Worm (Caenorhabditis elegans) whole organism, early embryonic: ENCODE data around the gene T25D1.2.

Experiments
- B0310.2 ChIP-seq: sonication (generic microtip); optimal IDR thresholded peaks from 2 replicates; lab custom pipeline; 2016; ENCODE audit warnings: mild to moderate bottlenecking, missing genetic modification characterization, missing compliant biosample characterization
- ama-1 ChIP-seq: fragments of 150-350 bp; optimal IDR thresholded peaks from 2 replicates; lab custom pipeline; 2014
- hmg-4 ChIP-seq: fragments of 200-800 bp; sonication (Bioruptor generic); optimal IDR thresholded peaks from 2 replicates; lab custom pipeline; 2018; ENCODE audit warnings: mild to moderate bottlenecking, missing genetic modification characterization, missing compliant biosample characterization
- tra-4 ChIP-seq: sonication (generic microtip); optimal IDR thresholded peaks from 2 replicates; lab custom pipeline; 2017; ENCODE audit warnings: missing genetic modification characterization, missing compliant biosample characterization

ce11 chrX:16536230-16536940 is 21.0 kb downstream of the T25D1.2 start, which contains the start of gene pat-9:
- TF ChIP-seq ama-1 = no peak
- TF ChIP-seq hmg-4 (GFP tag; lab: Kevin White, UChicago) = no peak
- no peak for TF ChIP-seq tra-4 (tag; lab: Kevin White, UChicago)
- no peak for TF ChIP-seq B0310.2
